Fruit fly (Drosophila melanogaster) whole organism, embryonic: ENCODE measurements around the gene CG17168.

ENCODE experiments used
- B-H1 ChIP-seq: fragments of 200-800 bp; sonication (Bioruptor generic); IDR thresholded peaks from 3 replicates; pipeline ENCODE4 v1.3.6; 2022; ENCODE audit warnings: missing biosample characterization, missing genetic modification characterization
- CG12942 ChIP-seq: fragments of 200-800 bp; sonication (Bioruptor generic); optimal IDR thresholded peaks from 3 replicates; lab custom pipeline; 2016; ENCODE audit warnings: missing biosample characterization, missing genetic modification characterization
- CG13424 ChIP-seq: fragments of 200-800 bp; sonication (Bioruptor generic); optimal IDR thresholded peaks from 2 replicates; lab custom pipeline; 2019; ENCODE audit warnings: missing biosample characterization, mild to moderate bottlenecking, missing genetic modification characterization, moderate library complexity
- CG14860 ChIP-seq: fragments of 200-800 bp; sonication (Bioruptor generic); IDR thresholded peaks from 3 replicates; pipeline ENCODE4 v1.3.6; 2022; ENCODE audit warnings: missing biosample characterization, missing genetic modification characterization; ENCODE audit not compliant: partially characterized antibody
- CG14965 ChIP-seq: fragments of 200-800 bp; sonication (Bioruptor generic); optimal IDR thresholded peaks from 2 replicates; lab custom pipeline; 2016; ENCODE audit warnings: missing biosample characterization, missing genetic modification characterization, borderline replicate concordance
- CG15514 ChIP-seq: fragments of 200-800 bp; sonication (Bioruptor generic); optimal IDR thresholded peaks from 3 replicates; lab custom pipeline; 2017; ENCODE audit warnings: missing biosample characterization, missing genetic modification characterization, mild to moderate bottlenecking, moderate library complexity, missing genetic modification reagents
- CG1603 ChIP-seq: fragments of 200-800 bp; sonication (Bioruptor generic); optimal IDR thresholded peaks from 2 replicates; lab custom pipeline; 2019; ENCODE audit warnings: missing biosample characterization, mild to moderate bottlenecking, missing genetic modification characterization, moderate library complexity
- CG17912 ChIP-seq: fragments of 200-800 bp; sonication (Bioruptor generic); optimal IDR thresholded peaks from 2 replicates; lab custom pipeline; 2018; ENCODE audit warnings: missing biosample characterization, mild to moderate bottlenecking, missing genetic modification characterization
- CG18764 ChIP-seq: fragments of 200-800 bp; sonication (Bioruptor generic); optimal IDR thresholded peaks from 3 replicates; lab custom pipeline; 2016; ENCODE audit warnings: missing biosample characterization, missing genetic modification characterization
- CG2678 ChIP-seq: fragments of 200-800 bp; sonication (Bioruptor generic); optimal IDR thresholded peaks from 3 replicates; lab custom pipeline; 2019; ENCODE audit warnings: missing biosample characterization, mild to moderate bottlenecking, missing genetic modification characterization, moderate library complexity
- CG34376 ChIP-seq: fragments of 200-800 bp; sonication (Bioruptor generic); optimal IDR thresholded peaks from 2 replicates; lab custom pipeline; 2018; ENCODE audit warnings: missing biosample characterization, mild to moderate bottlenecking, missing genetic modification characterization
- CG4404 ChIP-seq: fragments of 200-800 bp; sonication (Bioruptor generic); IDR thresholded peaks from 2 replicates; pipeline ENCODE4 v1.3.6; 2022; ENCODE audit warnings: missing biosample characterization, missing genetic modification characterization
- CG4617 ChIP-seq: fragments of 200-800 bp; sonication (Bioruptor generic); optimal IDR thresholded peaks from 3 replicates; lab custom pipeline; 2016; ENCODE audit warnings: missing biosample characterization, missing genetic modification characterization, borderline replicate concordance
- CG7963 ChIP-seq: fragments of 200-800 bp; sonication (Bioruptor generic); IDR thresholded peaks from 3 replicates; pipeline ENCODE4 v1.3.6; 2022; ENCODE audit warnings: missing biosample characterization, missing genetic modification characterization; ENCODE audit not compliant: partially characterized antibody
- CG8281 ChIP-seq: fragments of 200-800 bp; sonication (Bioruptor generic); optimal IDR thresholded peaks from 2 replicates; lab custom pipeline; 2018; ENCODE audit warnings: missing biosample characterization, mild to moderate bottlenecking, missing genetic modification characterization, moderate library complexity
- CG8388 ChIP-seq: fragments of 200-800 bp; sonication (Bioruptor generic); optimal IDR thresholded peaks from 2 replicates; lab custom pipeline; 2019; ENCODE audit warnings: missing biosample characterization, mild to moderate bottlenecking, missing genetic modification characterization, moderate library complexity
- CTCF ChIP-seq: fragments of 200-800 bp; sonication (Bioruptor generic); optimal IDR thresholded peaks from 2 replicates; lab custom pipeline; 2017; ENCODE audit warnings: missing biosample characterization, mild to moderate bottlenecking, missing genetic modification characterization, moderate library complexity
- CrebB ChIP-seq: fragments of 200-800 bp; sonication (Bioruptor generic); optimal IDR thresholded peaks from 3 replicates; lab custom pipeline; 2018; ENCODE audit warnings: missing biosample characterization, mild to moderate bottlenecking, missing genetic modification characterization
- Dip3 ChIP-seq: fragments of 200-800 bp; sonication (Bioruptor generic); optimal IDR thresholded peaks from 3 replicates; lab custom pipeline; 2016; ENCODE audit warnings: missing biosample characterization, missing genetic modification characterization
- Elba2 ChIP-seq: fragments of 200-800 bp; sonication (Bioruptor generic); optimal IDR thresholded peaks from 3 replicates; lab custom pipeline; 2016; ENCODE audit warnings: missing biosample characterization, missing genetic modification characterization
- Ets65A ChIP-seq: fragments of 200-800 bp; sonication (Bioruptor generic); peaks from one replicate; lab custom pipeline; 2016; ENCODE audit warnings: missing biosample characterization, missing genetic modification characterization
- Ets97D ChIP-seq: fragments of 200-800 bp; sonication (Bioruptor generic); optimal IDR thresholded peaks from 3 replicates; lab custom pipeline; 2016; ENCODE audit warnings: missing biosample characterization, missing genetic modification characterization
- H2.0 ChIP-seq: fragments of 200-800 bp; sonication (Bioruptor generic); IDR thresholded peaks from 2 replicates; pipeline ENCODE4 v1.3.6; 2022; ENCODE audit warnings: missing biosample characterization, missing genetic modification characterization
- NfI ChIP-seq: fragments of 200-800 bp; sonication (Bioruptor generic); optimal IDR thresholded peaks from 3 replicates; lab custom pipeline; 2018; ENCODE audit warnings: missing biosample characterization, mild to moderate bottlenecking, missing genetic modification characterization, moderate library complexity
- Pdp1 ChIP-seq, 2 experiments: fragments of 200-800 bp; sonication (Bioruptor generic); optimal IDR thresholded peaks; 3 replicates each; lab custom pipeline; 2016; ENCODE audit warnings: missing biosample characterization in 2 of 2, missing genetic modification characterization in 2 of 2, mild to moderate bottlenecking in 1 of 2, moderate library complexity in 1 of 2
- Sox100B ChIP-seq: fragments of 200-800 bp; sonication (Bioruptor generic); optimal IDR thresholded peaks from 3 replicates; lab custom pipeline; 2018; ENCODE audit warnings: missing biosample characterization, mild to moderate bottlenecking, missing genetic modification characterization
- ac ChIP-seq: fragments of 200-800 bp; sonication (Bioruptor generic); optimal IDR thresholded peaks from 3 replicates; lab custom pipeline; 2017; ENCODE audit warnings: missing biosample characterization, mild to moderate bottlenecking, missing genetic modification characterization
- amos ChIP-seq: fragments of 200-800 bp; sonication (Bioruptor generic); IDR thresholded peaks from 2 replicates; pipeline ENCODE4 v1.3.6; 2022; ENCODE audit warnings: missing biosample characterization, missing genetic modification characterization; ENCODE audit not compliant: partially characterized antibody
- cato ChIP-seq: fragments of 200-800 bp; sonication (Bioruptor generic); optimal IDR thresholded peaks from 2 replicates; lab custom pipeline; 2016; ENCODE audit warnings: missing biosample characterization, missing genetic modification characterization, borderline replicate concordance
- chif ChIP-seq, 2 experiments: fragments of 200-800 bp; sonication (Bioruptor generic); optimal IDR thresholded peaks; 3 replicates each; lab custom pipeline; 2016; ENCODE audit warnings: missing biosample characterization in 2 of 2, missing genetic modification characterization in 2 of 2
- cwo ChIP-seq: fragments of 200-800 bp; sonication (Bioruptor generic); optimal IDR thresholded peaks from 3 replicates; lab custom pipeline; 2017; ENCODE audit warnings: missing biosample characterization, missing genetic modification characterization, mild to moderate bottlenecking, moderate library complexity, missing genetic modification reagents
- dimm ChIP-seq: fragments of 200-800 bp; sonication (Bioruptor generic); IDR thresholded peaks from 2 replicates; pipeline ENCODE4 v1.3.6; 2022; ENCODE audit warnings: missing biosample characterization, missing genetic modification characterization
- eyg ChIP-seq: fragments of 200-800 bp; sonication (Bioruptor generic); optimal IDR thresholded peaks from 3 replicates; lab custom pipeline; 2016; ENCODE audit warnings: missing biosample characterization, missing genetic modification characterization
- gce ChIP-seq: fragments of 200-800 bp; sonication (Bioruptor generic); IDR thresholded peaks from 3 replicates; pipeline ENCODE4 v1.3.6; 2022; ENCODE audit warnings: missing biosample characterization, missing genetic modification characterization
- gem ChIP-seq: fragments of 200-800 bp; sonication (Bioruptor generic); optimal IDR thresholded peaks from 2 replicates; lab custom pipeline; 2019; ENCODE audit warnings: missing biosample characterization, mild to moderate bottlenecking, missing genetic modification characterization, moderate library complexity
- gro ChIP-seq: fragments of 200-800 bp; sonication (Bioruptor generic); optimal IDR thresholded peaks from 2 replicates; lab custom pipeline; 2016; ENCODE audit warnings: missing biosample characterization, missing genetic modification characterization
- hb ChIP-seq: fragments of 200-800 bp; sonication (Bioruptor generic); IDR thresholded peaks from 3 replicates; pipeline ENCODE4 v1.3.6; 2022; ENCODE audit warnings: missing biosample characterization, missing genetic modification characterization; ENCODE audit not compliant: partially characterized antibody
- jing ChIP-seq: fragments of 200-800 bp; sonication (Bioruptor generic); optimal IDR thresholded peaks from 2 replicates; lab custom pipeline; 2018; ENCODE audit warnings: missing biosample characterization, mild to moderate bottlenecking, missing genetic modification characterization
- mld ChIP-seq: fragments of 200-800 bp; sonication (Bioruptor generic); IDR thresholded peaks from 3 replicates; pipeline ENCODE4 v1.3.6; 2022; ENCODE audit warnings: missing biosample characterization, missing genetic modification characterization; ENCODE audit not compliant: partially characterized antibody
- p53 ChIP-seq: fragments of 200-800 bp; sonication (Bioruptor generic); optimal IDR thresholded peaks from 2 replicates; lab custom pipeline; 2016; ENCODE audit warnings: missing biosample characterization, missing genetic modification characterization
- pb ChIP-seq: fragments of 200-800 bp; sonication (Bioruptor generic); optimal IDR thresholded peaks from 3 replicates; lab custom pipeline; 2016; ENCODE audit warnings: missing biosample characterization, missing genetic modification characterization
- pfk ChIP-seq: fragments of 200-800 bp; sonication (Bioruptor generic); optimal IDR thresholded peaks from 2 replicates; lab custom pipeline; 2018; ENCODE audit warnings: missing biosample characterization, mild to moderate bottlenecking, missing genetic modification characterization, moderate library complexity
- prd ChIP-seq, 3 experiments: fragments of >200 bp in 2 of 3; fragments of 200-800 bp in 1 of 3; sonication (Bioruptor generic) in 1 of 3; optimal IDR thresholded peaks in 2 of 3; IDR thresholded peaks in 1 of 3; 2 replicates in 2 of 3; 3 replicates in 1 of 3; pipeline versions ENCODE4 v1.3.6 to Lab custom; 2017 to 2022; ENCODE audit warnings: missing biosample characterization in 1 of 3, missing genetic modification characterization in 1 of 3
- ranshi ChIP-seq: fragments of 200-800 bp; sonication (Bioruptor generic); IDR thresholded peaks from 2 replicates; pipeline ENCODE4 v1.3.6; 2022; ENCODE audit warnings: missing biosample characterization, missing genetic modification characterization
- slbo ChIP-seq: fragments of 200-800 bp; sonication (Bioruptor generic); IDR thresholded peaks from 2 replicates; pipeline ENCODE4 v1.3.6; 2022; ENCODE audit warnings: missing biosample characterization, missing genetic modification characterization
- sob ChIP-seq: fragments of 200-800 bp; sonication (Bioruptor generic); IDR thresholded peaks from 2 replicates; pipeline ENCODE4 v1.3.6; 2022; ENCODE audit warnings: missing biosample characterization, missing genetic modification characterization
- ssp ChIP-seq: fragments of 200-800 bp; sonication (Bioruptor generic); IDR thresholded peaks from 2 replicates; pipeline ENCODE4 v1.3.6; 2022; ENCODE audit warnings: missing biosample characterization, missing genetic modification characterization
- tap ChIP-seq: fragments of 200-800 bp; optimal IDR thresholded peaks from 3 replicates; lab custom pipeline; 2019; ENCODE audit warnings: missing biosample characterization, mild to moderate bottlenecking, missing genetic modification characterization, moderate library complexity
- ttk ChIP-seq: fragments of 200-800 bp; sonication (Bioruptor generic); IDR thresholded peaks from 2 replicates; pipeline ENCODE4 v2.1.2; 2022; ENCODE audit warnings: missing biosample characterization, missing genetic modification characterization
- twi ChIP-seq: fragments of 200-800 bp; optimal IDR thresholded peaks from 2 replicates; lab custom pipeline; 2019; ENCODE audit warnings: missing biosample characterization, mild to moderate bottlenecking, missing genetic modification characterization, moderate library complexity
- vvl ChIP-seq: fragments of 200-800 bp; sonication (Bioruptor generic); IDR thresholded peaks from 2 replicates; pipeline ENCODE4 v1.3.6; 2022; ENCODE audit warnings: missing biosample characterization, missing genetic modification characterization

Gene CG17168

dm6 chrX:23097250-23097649 lies 14.7 kb downstream of the CG17168 start (continued):
- TF ChIP-seq CG18764 (GFP tag; lab: Kevin White, UChicago), result no peak
- no peak for TF ChIP-seq ttk
- TF ChIP-seq NfI (GFP tag; lab: Kevin White, UChicago), result no peak
- no peak for TF ChIP-seq Sox100B (GFP tag; lab: Kevin White, UChicago)
- no peak for TF ChIP-seq prd (optimal IDR thresholded peaks at IDR 0.05; lab: Kevin White, UChicago)
- no peak for TF ChIP-seq prd (GFP tag; IDR thresholded peaks at IDR 0.05; lab: Robert Waterston, UW)
- no peak for TF ChIP-seq eyg (GFP tag; lab: Kevin White, UChicago)
- TF ChIP-seq CG1603, result peak; percentile 8
- no peak for TF ChIP-seq ac (GFP tag; lab: Kevin White, UChicago)
- no peak for TF ChIP-seq CG8388 (GFP tag; lab: Kevin White, UChicago)
- TF ChIP-seq CG13424 (tag; lab: Kevin White, UChicago), result no peak
- TF ChIP-seq cato (GFP tag; lab: Kevin White, UChicago), result no peak
- TF ChIP-seq gem (tag; lab: Kevin White, UChicago), result no peak
- TF ChIP-seq CTCF (GFP tag; lab: Kevin White, UChicago), result no peak
- TF ChIP-seq mld (GFP tag; lab: Robert Waterston, UW), result no peak
- peak; percentile 62; the same call in 1 of the 2 replicates for TF ChIP-seq slbo (GFP tag; lab: Robert Waterston, UW)
- no peak for TF ChIP-seq Ets97D (GFP tag; lab: Kevin White, UChicago)
- no peak for TF ChIP-seq CG17912
- no peak for TF ChIP-seq pb (GFP tag; lab: Kevin White, UChicago)
- TF ChIP-seq amos (GFP tag; lab: Robert Waterston, UW), result peak; percentile 62
- TF ChIP-seq cwo (GFP tag; lab: Kevin White, UChicago), result no peak
- no peak for TF ChIP-seq twi (tag; lab: Kevin White, UChicago)
- TF ChIP-seq B-H1 (GFP tag; lab: Robert Waterston, UW), result no peak
- TF ChIP-seq CG8281 (tag; lab: Kevin White, UChicago), result no peak
- TF ChIP-seq Dip3, result no peak
- TF ChIP-seq gce (GFP tag; lab: Robert Waterston, UW), result no peak
- no peak for TF ChIP-seq CG14965
- TF ChIP-seq CG34376, result no peak
- TF ChIP-seq H2.0, result no peak
- TF ChIP-seq gro (GFP tag; lab: Kevin White, UChicago), result no peak
- TF ChIP-seq dimm, result no peak
- TF ChIP-seq Elba2, result no peak
- peak; percentile 51; the same call in 2 of the 3 replicates for TF ChIP-seq CG14860 (GFP tag; lab: Robert Waterston, UW)
- TF ChIP-seq chif (GFP tag; optimal IDR thresholded peaks at IDR 0.05; lab: Kevin White, UChicago), result no peak
- no peak for TF ChIP-seq tap (tag; lab: Kevin White, UChicago)
- 0 out of 3 replicates have a peak, but pooled peaks have one; percentile 54 for TF ChIP-seq hb (GFP tag; lab: Robert Waterston, UW)
- TF ChIP-seq jing (GFP tag; lab: Kevin White, UChicago), result no peak
- no peak for TF ChIP-seq CG2678 (tag; lab: Kevin White, UChicago)
- no peak for TF ChIP-seq Ets65A (GFP tag; lab: Kevin White, UChicago)
- peak; percentile 85 for TF ChIP-seq ssp (GFP tag; lab: Robert Waterston, UW)
- TF ChIP-seq p53, result no peak
- no peak for TF ChIP-seq vvl
- TF ChIP-seq CrebB (tag; lab: Kevin White, UChicago), result no peak
- no peak for TF ChIP-seq sob (GFP tag; lab: Robert Waterston, UW)
- no peak for TF ChIP-seq CG12942 (GFP tag; lab: Kevin White, UChicago)
- TF ChIP-seq CG4617, result no peak
- 0 out of 3 replicates have a peak, but pooled peaks have one; percentile 36 for TF ChIP-seq CG7963
- TF ChIP-seq Pdp1 (GFP tag; optimal IDR thresholded peaks at IDR 0.05; lab: Kevin White, UChicago), result no peak
- no peak for TF ChIP-seq CG15514 (GFP tag; lab: Kevin White, UChicago)
- no peak for TF ChIP-seq pfk (GFP tag; lab: Kevin White, UChicago)
- no peak for TF ChIP-seq CG4404 (GFP tag; lab: Robert Waterston, UW)
- no peak for TF ChIP-seq ranshi (GFP tag; lab: Robert Waterston, UW)
